Worm (Caenorhabditis elegans) whole organism, L3 larva: ENCODE measurements around the gene R12B2.6.

ENCODE experiments used
- R02D3.7 ChIP-seq: fragments of 150-350 bp; optimal IDR thresholded peaks from 2 replicates; lab custom pipeline; 2014; ENCODE audit warnings: missing biosample characterization, missing genetic modification characterization
- egl-5 ChIP-seq: fragments of 150-350 bp; optimal IDR thresholded peaks from 2 replicates; lab custom pipeline; 2017; ENCODE audit warnings: missing biosample characterization, missing genetic modification reagents, missing genetic modification characterization, inconsistent platforms
- fos-1 ChIP-seq: fragments of 150-350 bp; optimal IDR thresholded peaks from 2 replicates; lab custom pipeline; 2014; ENCODE audit warnings: missing biosample characterization, missing genetic modification characterization
- jun-1 ChIP-seq: fragments of 150-350 bp; optimal IDR thresholded peaks from 2 replicates; lab custom pipeline; 2014; ENCODE audit warnings: missing biosample characterization, missing genetic modification reagents, missing genetic modification characterization
- nhr-76 ChIP-seq: fragments of 150-350 bp; sonication (generic microtip); optimal IDR thresholded peaks from 5 replicates; lab custom pipeline; 2014; ENCODE audit warnings: missing biosample characterization, missing genetic modification characterization
- unc-39 ChIP-seq: sonication (generic microtip); optimal IDR thresholded peaks from 4 replicates; lab custom pipeline; 2017; ENCODE audit warnings: missing biosample characterization, missing genetic modification characterization

ce11 chrIII:5815932-5816331, 18.0 kb downstream of the R12B2.6 start, which contains the start of gene sma-4:
- TF ChIP-seq R02D3.7 (tag; lab: Kevin White, UChicago) (no peak), egl-5 (tag; lab: Kevin White, UChicago) (no peak), fos-1 (tag; lab: Kevin White, UChicago) (no peak), unc-39 (tag; lab: Kevin White, UChicago) (no peak), nhr-76 (tag; lab: Kevin White, UChicago) (no peak), jun-1 (tag; lab: Kevin White, UChicago) (no peak)
